Worm (Caenorhabditis elegans) whole organism, midembryonic: ENCODE results near the gene R07B1.8.

Experiments used
- T22C8.4 ChIP-seq: fragments of 200-800 bp; sonication (Bioruptor generic); IDR thresholded peaks from 2 replicates; pipeline ENCODE4 v1.3.6; 2022; ENCODE audit warnings: missing genetic modification characterization, missing compliant biosample characterization
- cog-1 ChIP-seq: sonication (generic microtip); optimal IDR thresholded peaks from 2 replicates; lab custom pipeline; 2016; ENCODE audit warnings: missing genetic modification characterization, missing compliant biosample characterization
- flt-1 ChIP-seq: fragments of 200-800 bp; sonication (Bioruptor generic); IDR thresholded peaks from 2 replicates; pipeline ENCODE4 v1.3.6; 2022; ENCODE audit warnings: missing genetic modification characterization, missing compliant biosample characterization
- klf-2 ChIP-seq: fragments of 200-800 bp; sonication (Bioruptor generic); conservative IDR thresholded peaks from 2 replicates; pipeline ENCODE4 v1.3.6; 2022; ENCODE audit warnings: missing genetic modification reagents, missing genetic modification characterization, missing compliant biosample characterization
- med-1 ChIP-seq: sonication (generic microtip); optimal IDR thresholded peaks from 2 replicates; lab custom pipeline; 2017; ENCODE audit warnings: missing genetic modification characterization, mild to moderate bottlenecking, missing compliant biosample characterization, antibody characterized with exemption, missing genetic modification reagents; ENCODE audit not compliant: insufficient read depth
- ref-1 ChIP-seq: fragments of 200-800 bp; sonication (Bioruptor generic); conservative IDR thresholded peaks from 2 replicates; pipeline ENCODE4 v1.3.6; 2022; ENCODE audit warnings: missing genetic modification reagents, missing genetic modification characterization, missing compliant biosample characterization
- tab-1 ChIP-seq: fragments of 200-800 bp; sonication (Bioruptor generic); IDR thresholded peaks from 2 replicates; pipeline ENCODE4 v1.3.6; 2022; ENCODE audit warnings: missing genetic modification characterization, missing compliant biosample characterization
- ztf-23 ChIP-seq: fragments of 200-800 bp; sonication (Bioruptor generic); IDR thresholded peaks from 2 replicates; pipeline ENCODE4 v1.3.6; 2022; ENCODE audit warnings: missing genetic modification reagents, missing genetic modification characterization, missing compliant biosample characterization
- ztf-29 ChIP-seq: fragments of 200-800 bp; sonication (Bioruptor generic); IDR thresholded peaks from 2 replicates; pipeline ENCODE4 v1.3.6; 2022; ENCODE audit warnings: missing genetic modification reagents, missing genetic modification characterization, missing compliant biosample characterization

R07B1.8 gene

DNA sequence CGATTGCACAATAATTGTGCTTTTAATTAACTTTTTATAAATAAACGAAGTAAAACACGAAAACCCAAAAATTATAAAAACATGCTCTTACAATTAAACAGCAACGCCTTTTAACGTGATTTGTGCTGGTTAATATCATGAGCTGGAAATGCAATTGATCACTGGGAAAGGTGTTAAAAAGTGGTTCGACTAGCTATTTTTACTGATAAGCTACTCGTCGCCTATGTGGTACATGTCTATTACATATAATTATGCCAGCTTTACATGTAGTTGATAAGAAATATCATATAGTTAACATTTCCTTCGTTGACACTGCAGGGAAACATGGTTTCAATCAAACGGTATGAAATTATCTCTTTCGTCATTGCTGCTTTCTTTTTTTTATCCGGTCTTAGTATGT, 14.4 kb downstream of the R07B1.8 start, which contains the start of gene scav-5:
Gene scav-5 (plus strand): TSS at position 297 of the 400 bp plus-strand sequence.
- no peak for TF ChIP-seq flt-1 (GFP tag; lab: Robert Waterston, UW)
- no peak for TF ChIP-seq ztf-29 (GFP tag; lab: Robert Waterston, UW)
- no peak for TF ChIP-seq klf-2 (GFP tag; lab: Robert Waterston, UW)
- no peak for TF ChIP-seq ztf-23 (GFP tag; lab: Robert Waterston, UW)
- TF ChIP-seq med-1 (GFP tag; lab: Kevin White, UChicago): no peak
- TF ChIP-seq tab-1 (GFP tag; lab: Robert Waterston, UW): no peak
- no peak for TF ChIP-seq ref-1 (GFP tag; lab: Robert Waterston, UW)
- TF ChIP-seq cog-1 (tag; lab: Kevin White, UChicago): no peak
- no peak for TF ChIP-seq T22C8.4

DNA sequence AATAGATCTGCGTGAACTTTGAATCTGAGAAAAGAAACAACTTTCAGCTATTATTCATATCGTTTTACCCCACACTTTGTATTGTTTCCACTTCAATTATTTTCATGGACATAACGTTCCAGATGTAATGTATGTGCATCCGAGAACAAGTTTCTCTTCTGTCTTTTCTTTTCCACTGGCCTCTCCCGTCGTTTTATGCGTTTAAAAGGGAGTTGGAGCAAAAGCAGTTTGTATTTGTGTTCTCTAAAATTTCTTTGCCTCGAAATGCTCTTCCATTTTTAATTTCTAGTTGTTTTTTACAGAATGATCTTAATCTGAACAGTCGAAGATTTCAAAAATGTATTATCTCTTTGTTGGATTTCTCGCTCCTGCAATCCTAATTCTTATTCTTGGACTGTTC, 15.8 kb downstream of the R07B1.8 start, which contains the start of gene R07B1.11:
Gene R07B1.11 (plus strand): TSS at position 301 of the 400 bp plus-strand sequence.
- TF ChIP-seq med-1 (GFP tag; lab: Kevin White, UChicago) (no peak), T22C8.4 (no peak), flt-1 (GFP tag; lab: Robert Waterston, UW) (no peak), ref-1 (GFP tag; lab: Robert Waterston, UW) (no peak), ztf-23 (GFP tag; lab: Robert Waterston, UW) (no peak), ztf-29 (GFP tag; lab: Robert Waterston, UW) (no peak), cog-1 (tag; lab: Kevin White, UChicago) (no peak), tab-1 (GFP tag; lab: Robert Waterston, UW) (no peak)

DNA sequence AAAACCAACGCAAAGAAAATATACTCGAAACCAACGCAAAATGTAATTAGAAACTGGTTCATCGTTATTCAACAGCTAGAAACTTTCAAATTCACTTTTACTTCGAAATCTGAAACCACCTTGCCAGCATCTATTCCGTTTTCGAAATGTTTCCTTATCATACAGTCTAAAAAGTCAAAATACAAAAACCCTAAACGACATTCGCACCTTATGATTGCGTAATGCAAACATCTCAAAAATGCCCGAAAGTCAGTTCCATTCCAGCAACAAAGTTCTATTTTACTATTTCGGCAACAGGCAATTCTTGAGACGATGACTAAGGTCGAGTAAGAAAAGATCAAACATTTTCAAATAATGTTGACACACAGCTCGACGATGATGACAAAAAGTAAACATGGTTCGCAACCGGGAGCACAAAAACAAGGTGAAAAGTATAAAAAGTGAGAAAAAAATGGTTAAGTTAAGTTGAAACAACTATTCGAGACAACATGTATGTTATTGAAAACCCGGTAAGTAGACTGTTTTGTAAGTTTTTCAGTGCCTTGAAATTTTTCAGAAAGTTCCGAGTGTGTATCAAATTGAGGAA, 20.6 kb downstream of the R07B1.8 start, which contains the start of gene lec-7:
Gene lec-7 (plus strand): TSS at position 297 of the 586 bp plus-strand sequence.
- TF ChIP-seq ztf-23 (GFP tag; lab: Robert Waterston, UW) (no peak), klf-2 (GFP tag; lab: Robert Waterston, UW) (no peak), tab-1 (GFP tag; lab: Robert Waterston, UW) (no peak), T22C8.4 (no peak), ref-1 (GFP tag; lab: Robert Waterston, UW) (no peak), ztf-29 (GFP tag; lab: Robert Waterston, UW) (no peak), med-1 (GFP tag; lab: Kevin White, UChicago) (no peak), cog-1 (tag; lab: Kevin White, UChicago) (no peak), flt-1 (GFP tag; lab: Robert Waterston, UW) (no peak)

DNA sequence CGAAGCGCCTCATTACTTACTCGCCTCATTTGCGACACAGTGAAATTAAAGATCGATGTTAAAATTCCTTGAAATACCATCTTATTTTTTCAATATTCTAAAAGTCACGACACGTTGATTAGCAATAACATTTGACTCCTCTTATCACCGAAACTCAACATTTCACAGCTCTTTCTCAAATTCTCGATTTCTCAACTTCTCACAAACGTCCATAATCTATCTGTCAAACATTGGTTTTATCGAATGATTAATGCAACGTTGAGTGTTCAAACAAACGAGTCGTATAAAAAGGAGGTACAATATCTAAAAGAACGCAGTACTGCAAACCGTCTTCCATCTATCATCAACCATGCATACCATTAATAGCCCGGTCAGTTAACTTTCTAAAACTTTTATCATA, 22.2 kb downstream of the R07B1.8 start, which contains the start of gene lec-8:
Gene lec-8 (plus strand): TSS at position 314 of the 400 bp plus-strand sequence.
- TF ChIP-seq ztf-29 (GFP tag; lab: Robert Waterston, UW) (no peak), T22C8.4 (no peak), klf-2 (GFP tag; lab: Robert Waterston, UW) (no peak), cog-1 (tag; lab: Kevin White, UChicago) (no peak), tab-1 (GFP tag; lab: Robert Waterston, UW) (no peak), ztf-23 (GFP tag; lab: Robert Waterston, UW) (no peak), ref-1 (GFP tag; lab: Robert Waterston, UW) (no peak), med-1 (GFP tag; lab: Kevin White, UChicago) (no peak), flt-1 (GFP tag; lab: Robert Waterston, UW) (no peak)

DNA sequence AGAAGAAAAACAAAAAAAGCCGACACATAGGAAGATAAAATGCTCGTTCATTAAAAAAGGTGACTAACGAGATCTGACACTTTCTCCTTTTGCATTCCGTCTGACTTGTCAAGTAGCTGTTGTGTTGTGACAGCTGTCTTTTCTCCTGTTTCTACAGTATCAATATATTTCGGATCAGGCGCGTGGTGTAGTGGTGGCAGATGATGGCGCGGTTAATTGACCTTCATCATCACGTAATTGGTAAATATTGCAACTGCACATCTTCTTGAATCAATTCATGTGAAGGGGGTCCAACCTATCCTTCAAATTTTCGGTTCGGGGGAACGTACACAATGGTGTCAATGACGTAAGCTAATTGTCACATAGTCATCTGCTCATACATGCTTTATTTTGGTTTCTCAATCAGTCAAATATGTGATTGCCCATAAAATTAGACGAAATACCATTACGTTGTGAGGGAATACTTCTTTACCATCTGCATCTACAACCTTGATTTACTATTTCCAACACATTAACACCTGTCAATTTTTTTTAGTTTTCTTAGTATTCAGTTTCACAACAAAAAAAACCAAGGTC, 24.2 kb downstream of the R07B1.8 start:
- TF ChIP-seq ref-1 (GFP tag; lab: Robert Waterston, UW) (no peak), flt-1 (GFP tag; lab: Robert Waterston, UW) (no peak), tab-1 (GFP tag; lab: Robert Waterston, UW) (no peak), cog-1 (tag; lab: Kevin White, UChicago) (no peak), ztf-29 (GFP tag; lab: Robert Waterston, UW) (no peak), T22C8.4 (no peak), ztf-23 (GFP tag; lab: Robert Waterston, UW) (no peak), klf-2 (GFP tag; lab: Robert Waterston, UW) (no peak), med-1 (GFP tag; lab: Kevin White, UChicago) (no peak)

DNA sequence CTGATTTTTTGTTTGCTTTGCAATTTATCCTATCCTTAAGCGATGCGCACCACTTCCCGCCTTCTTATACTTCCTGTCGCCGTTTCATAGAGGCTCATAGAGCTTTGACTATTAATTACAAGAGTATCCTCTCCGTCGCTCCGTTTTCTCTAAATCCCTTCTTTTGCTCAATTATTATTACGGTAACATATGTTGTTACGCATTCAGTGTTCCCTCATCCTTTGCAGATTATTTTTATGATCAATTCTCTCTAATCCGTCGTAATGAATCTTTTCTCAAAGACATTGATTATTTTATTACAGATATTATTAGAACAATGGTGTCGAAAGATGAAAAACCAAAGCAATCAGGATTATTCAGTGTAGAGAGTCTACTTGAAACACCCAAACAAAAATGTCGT, 25.5 kb downstream of the R07B1.8 start, which contains the start of gene vab-15:
Gene vab-15 (plus strand): TSS at position 301 of the 400 bp plus-strand sequence.
- no peak for TF ChIP-seq tab-1 (GFP tag; lab: Robert Waterston, UW)
- TF ChIP-seq T22C8.4: no peak
- no peak for TF ChIP-seq ref-1 (GFP tag; lab: Robert Waterston, UW)
- no peak for TF ChIP-seq ztf-29 (GFP tag; lab: Robert Waterston, UW)
- no peak for TF ChIP-seq ztf-23 (GFP tag; lab: Robert Waterston, UW)
- TF ChIP-seq flt-1 (GFP tag; lab: Robert Waterston, UW): no peak
- TF ChIP-seq cog-1 (tag; lab: Kevin White, UChicago): no peak
- no peak for TF ChIP-seq klf-2 (GFP tag; lab: Robert Waterston, UW)
- no peak for TF ChIP-seq med-1 (GFP tag; lab: Kevin White, UChicago)

DNA sequence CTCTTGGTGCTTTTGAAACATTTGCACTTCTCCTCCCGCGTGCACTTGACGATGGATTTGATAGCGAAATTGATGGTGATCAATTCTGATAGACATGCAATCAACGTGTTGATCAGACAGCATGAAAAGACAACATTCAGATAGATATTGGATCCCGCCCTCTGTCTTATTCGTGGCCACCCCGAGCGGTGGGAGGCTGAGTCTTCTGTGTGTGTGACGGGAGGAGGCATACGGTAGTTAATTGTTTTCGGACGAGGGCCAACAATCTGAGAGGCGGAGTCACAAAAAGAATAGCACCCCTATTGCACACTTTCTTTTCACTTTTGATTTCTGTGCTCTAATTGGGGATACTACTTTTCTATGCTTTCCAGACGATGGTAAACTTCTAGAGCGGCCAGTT, 26.5 kb downstream of the R07B1.8 start:
- TF ChIP-seq tab-1 (GFP tag; lab: Robert Waterston, UW) (no peak), cog-1 (tag; lab: Kevin White, UChicago) (no peak), flt-1 (GFP tag; lab: Robert Waterston, UW) (no peak), klf-2 (GFP tag; lab: Robert Waterston, UW) (no peak), med-1 (GFP tag; lab: Kevin White, UChicago) (no peak), T22C8.4 (no peak), ztf-23 (GFP tag; lab: Robert Waterston, UW) (no peak), ref-1 (GFP tag; lab: Robert Waterston, UW) (no peak), ztf-29 (GFP tag; lab: Robert Waterston, UW) (no peak)

DNA sequence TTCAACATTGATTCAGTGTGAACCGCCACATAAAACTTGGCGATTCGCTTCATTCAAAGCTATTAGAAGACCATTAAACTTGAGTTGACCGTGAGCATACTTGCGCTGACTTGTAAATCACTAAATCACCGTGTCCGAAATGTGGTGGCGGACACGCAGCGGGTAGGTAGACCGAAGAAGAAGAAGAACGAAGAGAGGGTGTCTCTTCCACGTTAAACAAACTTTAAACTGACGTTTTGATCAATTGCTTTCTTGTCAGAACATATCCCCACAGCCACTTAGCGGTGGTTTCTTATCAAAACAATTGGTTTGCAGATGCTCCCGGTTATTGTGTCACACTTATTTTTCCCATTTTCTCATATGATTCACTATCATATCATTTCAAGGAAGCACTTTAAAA, 28.9 kb downstream of the R07B1.8 start:
- TF ChIP-seq flt-1 (GFP tag; lab: Robert Waterston, UW): no peak
- TF ChIP-seq cog-1 (tag; lab: Kevin White, UChicago): no peak
- TF ChIP-seq ztf-29 (GFP tag; lab: Robert Waterston, UW): no peak
- no peak for TF ChIP-seq klf-2 (GFP tag; lab: Robert Waterston, UW)
- no peak for TF ChIP-seq tab-1 (GFP tag; lab: Robert Waterston, UW)
- TF ChIP-seq T22C8.4: no peak
- TF ChIP-seq ztf-23 (GFP tag; lab: Robert Waterston, UW): no peak
- TF ChIP-seq ref-1 (GFP tag; lab: Robert Waterston, UW): no peak
- TF ChIP-seq med-1 (GFP tag; lab: Kevin White, UChicago): no peak
